Worm (Caenorhabditis elegans): ENCODE measurements around the gene ttbk-5.
A peak's percentile ranks its signal among the peaks of the same experiment; 100 is the strongest.

Gene ttbk-5

DNA sequence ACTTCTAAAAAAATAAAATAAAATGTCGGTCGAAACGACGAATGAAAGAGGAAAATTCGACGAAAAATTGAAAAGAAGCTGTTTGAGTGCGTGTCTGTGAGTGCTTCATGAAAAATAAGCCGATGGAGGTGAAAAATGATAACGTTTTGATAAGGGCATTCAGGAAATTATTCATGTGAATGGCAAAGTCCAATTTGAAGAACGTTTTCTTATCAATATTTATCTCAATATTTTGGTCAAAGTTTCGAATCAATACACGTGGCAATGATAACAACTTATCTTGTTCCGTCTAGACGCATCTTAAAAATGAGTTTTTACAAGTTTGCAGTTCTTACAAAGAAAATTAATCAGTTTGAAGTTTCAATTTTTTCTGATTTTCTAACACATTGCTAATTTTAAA lies 31.3 kb upstream of the ttbk-5 start:
- TF ChIP-seq nhr-20 (tag; optimal IDR thresholded peaks at IDR 0.05) (peak; percentile 10), tlp-1 (tag; optimal IDR thresholded peaks at IDR 0.05) (peak; percentile 70), elt-2 (tag; optimal IDR thresholded peaks at IDR 0.05) (peak; percentile 98), nhr-90 (tag; optimal IDR thresholded peaks at IDR 0.05; ENCODE audit: poor library complexity) (peak; percentile 3), grh-1 (GFP tag; IDR thresholded peaks at IDR 0.05) (no peak), efl-1 (optimal IDR thresholded peaks at IDR 0.05) (no peak), efl-1 (GFP tag; optimal IDR thresholded peaks at IDR 0.05 in 1 of 2) (peak in 1 of 2 experiments; percentile 38), nhr-71 (tag; optimal IDR thresholded peaks at IDR 0.05) (peak; percentile 31), skn-1 (tag; optimal IDR thresholded peaks at IDR 0.05) (no peak), isw-1 (GFP tag; IDR thresholded peaks at IDR 0.05) (no peak)

ce11 chrIV:10060795-10061194 lies 29.7 kb upstream of the ttbk-5 start:
- TF ChIP-seq snpc-4 (tag; optimal IDR thresholded peaks at IDR 0.05) (no peak), C04F5.9 (tag; optimal IDR thresholded peaks at IDR 0.05) (no peak), elt-2 (tag; optimal IDR thresholded peaks at IDR 0.05) (peak; percentile 53)

DNA sequence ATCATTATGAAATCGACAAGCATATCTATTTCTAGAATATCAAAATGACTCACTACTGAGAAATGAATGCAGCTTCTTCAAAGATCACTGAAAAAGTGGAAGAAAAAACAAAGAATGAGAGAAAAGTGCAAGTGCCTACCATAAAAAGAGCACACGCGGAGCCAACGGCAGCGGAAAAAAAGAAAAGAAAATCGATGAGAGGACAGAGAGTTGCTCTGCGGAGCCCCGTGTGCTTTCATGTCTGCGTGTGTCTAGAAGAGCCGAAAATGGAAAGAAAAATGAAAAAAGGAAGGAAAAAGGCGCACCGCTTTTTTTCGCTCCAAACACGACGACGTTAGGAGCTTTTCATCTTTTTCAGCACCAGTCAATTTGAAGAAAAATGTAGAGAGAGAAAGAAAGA lies 27.7 kb upstream of the ttbk-5 start, which contains the start of gene ipla-7:
Gene ipla-7, minus strand, starts transcription at position 122 of the 400 bp plus-strand sequence.
- TF ChIP-seq unc-86 (tag; optimal IDR thresholded peaks at IDR 0.05), result peak; percentile 15
- peak in 1 of 2 experiments; percentile 5 for TF ChIP-seq efl-1 (optimal IDR thresholded peaks at IDR 0.05)
- peak in 1 of 2 experiments; percentile 82 for TF ChIP-seq efl-1 (GFP tag; optimal IDR thresholded peaks at IDR 0.05 in 1 of 2)
- peak in 1 of 3 experiments; percentile 20 for TF ChIP-seq dpl-1 (GFP tag; optimal IDR thresholded peaks at IDR 0.05)
- no peak for TF ChIP-seq C34B4.2 (tag; optimal IDR thresholded peaks at IDR 0.05)
- no peak for TF ChIP-seq xbp-1 (tag; optimal IDR thresholded peaks at IDR 0.05)
- TF ChIP-seq lin-35 (GFP tag; optimal IDR thresholded peaks at IDR 0.05), result peak in 1 of 2 experiments; percentile 11
- peak in 1 of 2 experiments; percentile 28 for TF ChIP-seq lsy-2 (tag; optimal IDR thresholded peaks at IDR 0.05)
- no peak for TF ChIP-seq fkh-4 (tag; optimal IDR thresholded peaks at IDR 0.05; ENCODE audit: borderline replicate concordance)
- TF ChIP-seq fkh-8 (tag; optimal IDR thresholded peaks at IDR 0.05), result peak; percentile 56
- TF ChIP-seq egl-13 (tag; optimal IDR thresholded peaks at IDR 0.05), result peak; percentile 7
- TF ChIP-seq pag-3 (tag; optimal IDR thresholded peaks at IDR 0.05; ENCODE audit: borderline replicate concordance, insufficient read depth), result no peak
- TF ChIP-seq blmp-1 (tag; optimal IDR thresholded peaks at IDR 0.05), result no peak
- TF ChIP-seq ama-1 (optimal IDR thresholded peaks at IDR 0.05), result no peak
- TF ChIP-seq nhr-20 (tag; optimal IDR thresholded peaks at IDR 0.05), result no peak
- no peak for TF ChIP-seq fos-1 (tag; optimal IDR thresholded peaks at IDR 0.05)
- TF ChIP-seq ceh-82 (tag; optimal IDR thresholded peaks at IDR 0.05), result peak in 1 of 3 experiments; percentile 56
- no peak for TF ChIP-seq tlp-1 (tag; optimal IDR thresholded peaks at IDR 0.05)
- peak; percentile 20 for TF ChIP-seq swsn-7 (tag; optimal IDR thresholded peaks at IDR 0.05)
- TF ChIP-seq nhr-47 (tag; optimal IDR thresholded peaks at IDR 0.05), result peak; percentile 15
- peak; percentile 51 for TF ChIP-seq nhr-71 (tag; optimal IDR thresholded peaks at IDR 0.05)
- TF ChIP-seq lin-13 (GFP tag; optimal IDR thresholded peaks at IDR 0.05), result no peak
- TF ChIP-seq snu-23 (GFP tag; optimal IDR thresholded peaks at IDR 0.05), result no peak
- TF ChIP-seq tbx-2 (tag; optimal IDR thresholded peaks at IDR 0.05), result peak; percentile 7
- peak; percentile 80 for TF ChIP-seq lin-14 (GFP tag; optimal IDR thresholded peaks at IDR 0.05)
- TF ChIP-seq fkh-10 (GFP tag; optimal IDR thresholded peaks at IDR 0.05), result peak; percentile 16
- no peak for TF ChIP-seq jun-1 (tag; optimal IDR thresholded peaks at IDR 0.05)

DNA sequence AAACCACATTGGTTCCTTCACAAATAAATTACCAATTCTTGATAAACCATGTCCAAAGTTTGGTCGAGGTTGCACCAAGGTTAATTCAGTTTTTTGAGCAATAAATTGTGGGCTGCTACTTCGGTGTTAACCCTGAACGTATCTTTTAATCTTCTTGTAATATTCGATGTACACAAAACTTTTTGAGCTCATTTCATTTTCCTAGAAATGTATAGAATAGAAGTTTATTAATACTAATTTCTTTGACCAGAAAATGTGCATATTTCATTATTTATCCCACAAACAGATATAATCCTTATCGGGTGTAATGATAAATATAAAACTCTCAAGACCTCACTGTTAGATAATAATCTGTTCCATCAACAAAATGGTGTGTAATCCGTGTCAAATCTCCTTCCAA lies 26.5 kb upstream of the ttbk-5 start:
- TF ChIP-seq dsc-1 (tag; optimal IDR thresholded peaks at IDR 0.05), result peak; percentile 82
- TF ChIP-seq alr-1 (tag; optimal IDR thresholded peaks at IDR 0.05; ENCODE audit: borderline replicate concordance), result no peak
- no peak for TF ChIP-seq efl-1 (optimal IDR thresholded peaks at IDR 0.05)
- TF ChIP-seq efl-1 (GFP tag; optimal IDR thresholded peaks at IDR 0.05 in 1 of 2), result peak in 1 of 2 experiments; percentile 68
